Fruit fly (Drosophila melanogaster) whole organism, prepupa: ENCODE data around the gene CG31415.

Source experiments
- CG1621 ChIP-seq: fragments of 200-800 bp; sonication (Bioruptor generic); optimal IDR thresholded peaks from 3 replicates; lab custom pipeline; 2018; ENCODE audit warnings: missing biosample characterization, mild to moderate bottlenecking, missing genetic modification characterization
- CG6808 ChIP-seq: fragments of 200-800 bp; sonication (Bioruptor generic); optimal IDR thresholded peaks from 3 replicates; lab custom pipeline; 2017; ENCODE audit warnings: missing biosample characterization, missing genetic modification characterization, mild to moderate bottlenecking, moderate library complexity, missing genetic modification reagents
- CG9139 ChIP-seq: fragments of 200-800 bp; sonication (Bioruptor generic); optimal IDR thresholded peaks from 3 replicates; lab custom pipeline; 2017; ENCODE audit warnings: missing biosample characterization, mild to moderate bottlenecking, missing genetic modification characterization
- Gug ChIP-seq: fragments of 200-800 bp; sonication (Bioruptor generic); IDR thresholded peaks from 2 replicates; pipeline ENCODE4 v1.3.6; 2022; ENCODE audit warnings: missing biosample characterization, missing genetic modification characterization
- Hr39 ChIP-seq: fragments of 200-800 bp; sonication (Bioruptor generic); optimal IDR thresholded peaks from 2 replicates; lab custom pipeline; 2016; ENCODE audit warnings: missing biosample characterization, missing genetic modification characterization
- dsx ChIP-seq: fragments of 200-800 bp; optimal IDR thresholded peaks from 3 replicates; lab custom pipeline; 2019; ENCODE audit warnings: missing biosample characterization, mild to moderate bottlenecking, missing genetic modification characterization, moderate library complexity; ENCODE audit not compliant: poor library complexity, severe bottlenecking
- eg ChIP-seq: fragments of 200-800 bp; sonication (Bioruptor generic); IDR thresholded peaks from 3 replicates; pipeline ENCODE4 v1.3.6; 2022; ENCODE audit warnings: missing biosample characterization, missing genetic modification characterization
- fd85E ChIP-seq: fragments of 200-800 bp; sonication (Bioruptor generic); optimal IDR thresholded peaks from 3 replicates; lab custom pipeline; 2016; ENCODE audit warnings: missing biosample characterization, missing genetic modification characterization
- spab ChIP-seq: fragments of 200-800 bp; sonication (Bioruptor generic); optimal IDR thresholded peaks from 2 replicates; lab custom pipeline; 2017; ENCODE audit warnings: missing biosample characterization, mild to moderate bottlenecking, missing genetic modification characterization, missing genetic modification reagents

DNA sequence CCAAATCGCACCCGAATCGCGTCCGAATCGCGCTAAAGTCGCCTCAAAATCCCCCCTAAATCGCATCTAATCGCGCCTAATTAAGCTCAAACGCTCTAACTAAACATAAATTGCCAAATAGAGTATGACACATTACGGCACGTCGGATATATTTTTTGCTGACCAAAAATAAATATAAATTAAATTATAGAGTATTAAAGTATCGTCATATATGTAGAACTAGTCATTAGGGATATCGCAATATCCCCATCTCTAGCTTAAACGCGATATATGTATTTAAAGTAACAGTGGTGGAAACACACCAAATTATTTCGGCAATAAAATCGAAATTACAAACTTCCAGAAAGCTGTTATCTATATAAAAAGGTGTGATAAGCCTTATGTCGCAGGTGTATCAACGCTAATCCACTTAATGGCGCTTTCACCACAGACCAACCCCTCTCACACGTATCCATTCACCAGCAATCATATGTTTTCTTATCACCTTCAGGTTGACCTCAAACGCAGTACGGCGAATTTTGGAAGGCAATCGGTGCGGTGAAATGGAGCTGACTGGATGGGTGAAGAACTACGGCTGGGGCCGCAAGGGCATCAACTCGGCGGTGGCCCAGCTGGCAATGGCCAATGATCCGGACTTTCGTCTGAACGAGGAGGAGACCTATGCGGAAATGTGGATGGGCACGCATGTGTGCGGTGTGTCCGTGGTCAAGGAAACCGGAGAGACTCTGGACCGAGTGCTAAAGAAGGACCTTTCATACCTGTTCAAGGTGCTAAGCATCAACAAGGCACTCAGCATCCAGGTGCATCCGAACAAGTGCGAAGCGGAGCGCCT, 16.3 kb downstream of the CG31415 start, which contains the start of gene Mpi:
- 0 out of 3 replicates have a peak, but pooled peaks have one; percentile 30 for TF ChIP-seq eg (GFP tag; lab: Robert Waterston, UW)
- no peak for TF ChIP-seq Hr39 (GFP tag; lab: Kevin White, UChicago)
- TF ChIP-seq CG1621 (tag; lab: Kevin White, UChicago) = no peak
- no peak for TF ChIP-seq fd85E (GFP tag; lab: Kevin White, UChicago)
- TF ChIP-seq CG6808 = no peak
- TF ChIP-seq dsx (GFP tag; lab: Kevin White, UChicago) = no peak
- TF ChIP-seq Gug (GFP tag; lab: Robert Waterston, UW) = no peak
- no peak for TF ChIP-seq spab
- no peak for TF ChIP-seq CG9139 (GFP tag; lab: Kevin White, UChicago)
